Fruit fly (Drosophila melanogaster) whole organism, embryonic: ENCODE results near the gene Tpst.

Source experiments
- CG10462 ChIP-seq: fragments of 200-800 bp; sonication (Bioruptor generic); optimal IDR thresholded peaks from 2 replicates; lab custom pipeline; 2016; ENCODE audit warnings: missing biosample characterization, missing genetic modification characterization
- CG11085 ChIP-seq: fragments of 200-800 bp; sonication (Bioruptor generic); IDR thresholded peaks from 2 replicates; pipeline ENCODE4 v1.3.6; 2022; ENCODE audit warnings: missing biosample characterization, missing genetic modification characterization
- CG13123 ChIP-seq: fragments of 200-800 bp; sonication (Bioruptor generic); optimal IDR thresholded peaks from 2 replicates; lab custom pipeline; 2016; ENCODE audit warnings: missing biosample characterization, missing genetic modification characterization
- CG14050 ChIP-seq: fragments of 200-800 bp; sonication (Bioruptor generic); IDR thresholded peaks from 3 replicates; pipeline ENCODE4 v1.3.6; 2022; ENCODE audit warnings: missing biosample characterization, missing genetic modification characterization
- CG14965 ChIP-seq: fragments of 200-800 bp; sonication (Bioruptor generic); optimal IDR thresholded peaks from 2 replicates; lab custom pipeline; 2016; ENCODE audit warnings: missing biosample characterization, missing genetic modification characterization, borderline replicate concordance
- CG15011 ChIP-seq: fragments of 200-800 bp; sonication (Bioruptor generic); optimal IDR thresholded peaks from 3 replicates; lab custom pipeline; 2018; ENCODE audit warnings: missing biosample characterization, mild to moderate bottlenecking, missing genetic modification characterization
- CG1792 ChIP-seq: fragments of 200-800 bp; sonication (Bioruptor generic); optimal IDR thresholded peaks from 2 replicates; lab custom pipeline; 2016; ENCODE audit warnings: missing biosample characterization, missing genetic modification characterization
- CG2875 ChIP-seq: fragments of 200-800 bp; sonication (Bioruptor generic); optimal IDR thresholded peaks from 2 replicates; lab custom pipeline; 2017; ENCODE audit warnings: missing biosample characterization, mild to moderate bottlenecking, missing genetic modification characterization, missing genetic modification reagents
- CG31224 ChIP-seq: fragments of 200-800 bp; sonication (Bioruptor generic); IDR thresholded peaks from 2 replicates; pipeline ENCODE4 v1.3.6; 2022; ENCODE audit warnings: missing biosample characterization, missing genetic modification characterization
- CG4282 ChIP-seq: fragments of 200-800 bp; sonication (Bioruptor generic); optimal IDR thresholded peaks from 2 replicates; lab custom pipeline; 2016; ENCODE audit warnings: missing biosample characterization, missing genetic modification characterization
- CG4404 ChIP-seq: fragments of 200-800 bp; sonication (Bioruptor generic); IDR thresholded peaks from 2 replicates; pipeline ENCODE4 v1.3.6; 2022; ENCODE audit warnings: missing biosample characterization, missing genetic modification characterization
- CG4707 ChIP-seq: fragments of 200-800 bp; sonication (Bioruptor generic); optimal IDR thresholded peaks from 2 replicates; lab custom pipeline; 2018; ENCODE audit warnings: missing biosample characterization, mild to moderate bottlenecking, missing genetic modification characterization, moderate library complexity
- CG7963 ChIP-seq: fragments of 200-800 bp; sonication (Bioruptor generic); IDR thresholded peaks from 3 replicates; pipeline ENCODE4 v1.3.6; 2022; ENCODE audit warnings: missing biosample characterization, missing genetic modification characterization; ENCODE audit not compliant: partially characterized antibody
- CG9817 ChIP-seq: fragments of 200-800 bp; sonication (Bioruptor generic); optimal IDR thresholded peaks from 2 replicates; lab custom pipeline; 2018; ENCODE audit warnings: missing biosample characterization, mild to moderate bottlenecking, missing genetic modification characterization, moderate library complexity
- CrebB ChIP-seq: fragments of 200-800 bp; sonication (Bioruptor generic); optimal IDR thresholded peaks from 3 replicates; lab custom pipeline; 2018; ENCODE audit warnings: missing biosample characterization, mild to moderate bottlenecking, missing genetic modification characterization
- D ChIP-seq, 2 experiments: fragments of 200-800 bp in 1 of 2; fragments of >200 bp in 1 of 2; sonication (Bioruptor generic) in 1 of 2; optimal IDR thresholded peaks; 2 replicates in 1 of 2; 3 replicates in 1 of 2; lab custom pipeline; 2017; ENCODE audit warnings: mild to moderate bottlenecking in 1 of 2, missing biosample characterization in 1 of 2, missing genetic modification characterization in 1 of 2, missing genetic modification reagents in 1 of 2
- Deaf1 ChIP-seq: fragments of 200-800 bp; optimal IDR thresholded peaks from 3 replicates; lab custom pipeline; 2019; ENCODE audit warnings: missing biosample characterization, mild to moderate bottlenecking, missing genetic modification characterization, moderate library complexity
- Fer3 ChIP-seq: fragments of 200-800 bp; sonication (Bioruptor generic); optimal IDR thresholded peaks from 2 replicates; lab custom pipeline; 2018; ENCODE audit warnings: missing biosample characterization, mild to moderate bottlenecking, missing genetic modification characterization, moderate library complexity
- HmgD ChIP-seq: fragments of 200-800 bp; sonication (Bioruptor generic); optimal IDR thresholded peaks from 3 replicates; lab custom pipeline; 2016; ENCODE audit warnings: missing biosample characterization, missing genetic modification characterization
- Hmr ChIP-seq: fragments of 200-800 bp; sonication (Bioruptor generic); optimal IDR thresholded peaks from 3 replicates; lab custom pipeline; 2017; ENCODE audit warnings: mild to moderate bottlenecking, missing biosample characterization, missing genetic modification reagents, missing genetic modification characterization
- Hr3 ChIP-seq: fragments of 200-800 bp; sonication (Bioruptor generic); optimal IDR thresholded peaks from 3 replicates; lab custom pipeline; 2016; ENCODE audit warnings: missing biosample characterization, missing genetic modification characterization
- Hr39 ChIP-seq: fragments of >200 bp; optimal IDR thresholded peaks from 2 replicates; lab custom pipeline; 2017
- Hr51 ChIP-seq, 2 experiments: fragments of 200-800 bp; sonication (Bioruptor generic); optimal IDR thresholded peaks; 2 replicates in 1 of 2; 3 replicates in 1 of 2; lab custom pipeline; 2016 to 2018; ENCODE audit warnings: missing biosample characterization in 2 of 2, missing genetic modification characterization in 2 of 2, mild to moderate bottlenecking in 1 of 2, moderate library complexity in 1 of 2
- NC2α ChIP-seq: fragments of 200-800 bp; sonication (Bioruptor generic); optimal IDR thresholded peaks from 2 replicates; lab custom pipeline; 2016; ENCODE audit warnings: missing biosample characterization, missing genetic modification characterization
- Pdp1 ChIP-seq, 2 experiments: fragments of 200-800 bp; sonication (Bioruptor generic); optimal IDR thresholded peaks; 3 replicates each; lab custom pipeline; 2016; ENCODE audit warnings: missing biosample characterization in 2 of 2, missing genetic modification characterization in 2 of 2, mild to moderate bottlenecking in 1 of 2, moderate library complexity in 1 of 2
- Rfx ChIP-seq: fragments of 200-800 bp; sonication (Bioruptor generic); IDR thresholded peaks from 2 replicates; pipeline ENCODE4 v1.3.6; 2022; ENCODE audit warnings: missing biosample characterization, missing genetic modification characterization
- Side ChIP-seq: fragments of 200-800 bp; sonication (Bioruptor generic); optimal IDR thresholded peaks from 2 replicates; lab custom pipeline; 2016; ENCODE audit warnings: missing biosample characterization, missing genetic modification characterization
- Ssrp ChIP-seq: fragments of 200-800 bp; sonication (Bioruptor generic); optimal IDR thresholded peaks from 2 replicates; lab custom pipeline; 2018; ENCODE audit warnings: missing biosample characterization, mild to moderate bottlenecking, missing genetic modification characterization, moderate library complexity
- TFAM ChIP-seq: fragments of 200-800 bp; sonication (Bioruptor generic); optimal IDR thresholded peaks from 2 replicates; lab custom pipeline; 2017; ENCODE audit warnings: missing biosample characterization, missing genetic modification characterization, inconsistent platforms
- ab ChIP-seq: fragments of 200-800 bp; sonication (Bioruptor generic); optimal IDR thresholded peaks from 2 replicates; lab custom pipeline; 2016; ENCODE audit warnings: missing biosample characterization, missing genetic modification characterization
- bab2 ChIP-seq: fragments of 200-800 bp; sonication (Bioruptor generic); optimal IDR thresholded peaks from 2 replicates; lab custom pipeline; 2016; ENCODE audit warnings: missing biosample characterization, missing genetic modification characterization
- chn ChIP-seq: fragments of 200-800 bp; sonication (Bioruptor generic); optimal IDR thresholded peaks from 2 replicates; lab custom pipeline; 2016; ENCODE audit warnings: missing biosample characterization, missing genetic modification characterization
- crp ChIP-seq, 2 experiments: fragments of 200-800 bp; sonication (Bioruptor generic); optimal IDR thresholded peaks; 2 replicates in 1 of 2; 3 replicates in 1 of 2; lab custom pipeline; 2017; ENCODE audit warnings: missing biosample characterization in 2 of 2, missing genetic modification characterization in 2 of 2, mild to moderate bottlenecking in 1 of 2, moderate library complexity in 1 of 2
- dmrt99B ChIP-seq: fragments of 200-800 bp; sonication (Bioruptor generic); optimal IDR thresholded peaks from 2 replicates; lab custom pipeline; 2018; ENCODE audit warnings: missing biosample characterization, mild to moderate bottlenecking, missing genetic modification characterization, moderate library complexity
- ems ChIP-seq: fragments of 200-800 bp; sonication (Bioruptor generic); optimal IDR thresholded peaks from 3 replicates; lab custom pipeline; 2016; ENCODE audit warnings: missing biosample characterization, missing genetic modification characterization
- en ChIP-seq: fragments of 200-800 bp; sonication (Bioruptor generic); optimal IDR thresholded peaks from 2 replicates; lab custom pipeline; 2016; ENCODE audit warnings: missing biosample characterization, missing genetic modification characterization
- fru ChIP-seq: fragments of >200 bp; optimal IDR thresholded peaks from 2 replicates; lab custom pipeline; 2017
- gem ChIP-seq: fragments of 200-800 bp; sonication (Bioruptor generic); optimal IDR thresholded peaks from 2 replicates; lab custom pipeline; 2019; ENCODE audit warnings: missing biosample characterization, mild to moderate bottlenecking, missing genetic modification characterization, moderate library complexity
- gro ChIP-seq: fragments of 200-800 bp; sonication (Bioruptor generic); optimal IDR thresholded peaks from 2 replicates; lab custom pipeline; 2016; ENCODE audit warnings: missing biosample characterization, missing genetic modification characterization
- hb ChIP-seq: fragments of 200-800 bp; sonication (Bioruptor generic); IDR thresholded peaks from 3 replicates; pipeline ENCODE4 v1.3.6; 2022; ENCODE audit warnings: missing biosample characterization, missing genetic modification characterization; ENCODE audit not compliant: partially characterized antibody
- jing ChIP-seq: fragments of 200-800 bp; sonication (Bioruptor generic); optimal IDR thresholded peaks from 2 replicates; lab custom pipeline; 2018; ENCODE audit warnings: missing biosample characterization, mild to moderate bottlenecking, missing genetic modification characterization
- lilli ChIP-seq: fragments of 200-800 bp; sonication (Bioruptor generic); optimal IDR thresholded peaks from 3 replicates; lab custom pipeline; 2016; ENCODE audit warnings: missing biosample characterization, missing genetic modification characterization
- maf-S ChIP-seq: fragments of 200-800 bp; sonication (Bioruptor generic); optimal IDR thresholded peaks from 2 replicates; lab custom pipeline; 2016; ENCODE audit warnings: missing biosample characterization, missing genetic modification characterization
- odd ChIP-seq: fragments of 200-800 bp; sonication (Bioruptor generic); optimal IDR thresholded peaks from 2 replicates; lab custom pipeline; 2017; ENCODE audit warnings: missing biosample characterization, mild to moderate bottlenecking, missing genetic modification characterization
- org-1 ChIP-seq: fragments of 200-800 bp; sonication (Bioruptor generic); optimal IDR thresholded peaks from 2 replicates; lab custom pipeline; 2017; ENCODE audit warnings: missing biosample characterization, missing genetic modification characterization
- pnt ChIP-seq: fragments of 200-800 bp; sonication (Bioruptor generic); optimal IDR thresholded peaks from 3 replicates; lab custom pipeline; 2016; ENCODE audit warnings: missing biosample characterization, missing genetic modification characterization
- rib ChIP-seq: fragments of 200-800 bp; sonication (Bioruptor generic); IDR thresholded peaks from 2 replicates; pipeline ENCODE4 v1.3.6; 2022; ENCODE audit warnings: missing biosample characterization, missing genetic modification characterization
- sc ChIP-seq, 3 experiments: fragments of >200 bp in 2 of 3; fragments of 200-800 bp in 1 of 3; sonication (Bioruptor generic) in 1 of 3; optimal IDR thresholded peaks; 2 replicates in 2 of 3; 3 replicates in 1 of 3; lab custom pipeline; 2017; ENCODE audit warnings: mild to moderate bottlenecking in 1 of 3, missing biosample characterization in 1 of 3, missing genetic modification characterization in 1 of 3, missing genetic modification reagents in 1 of 3
- sens-2 ChIP-seq: fragments of 200-800 bp; sonication (Bioruptor generic); IDR thresholded peaks from 2 replicates; pipeline ENCODE4 v1.3.6; 2022; ENCODE audit warnings: missing biosample characterization, missing genetic modification characterization
- sob ChIP-seq: fragments of 200-800 bp; sonication (Bioruptor generic); IDR thresholded peaks from 2 replicates; pipeline ENCODE4 v1.3.6; 2022; ENCODE audit warnings: missing biosample characterization, missing genetic modification characterization
- tin ChIP-seq: fragments of 200-800 bp; sonication (Bioruptor generic); optimal IDR thresholded peaks from 3 replicates; lab custom pipeline; 2016; ENCODE audit warnings: missing biosample characterization, missing genetic modification characterization

Tpst gene

DNA sequence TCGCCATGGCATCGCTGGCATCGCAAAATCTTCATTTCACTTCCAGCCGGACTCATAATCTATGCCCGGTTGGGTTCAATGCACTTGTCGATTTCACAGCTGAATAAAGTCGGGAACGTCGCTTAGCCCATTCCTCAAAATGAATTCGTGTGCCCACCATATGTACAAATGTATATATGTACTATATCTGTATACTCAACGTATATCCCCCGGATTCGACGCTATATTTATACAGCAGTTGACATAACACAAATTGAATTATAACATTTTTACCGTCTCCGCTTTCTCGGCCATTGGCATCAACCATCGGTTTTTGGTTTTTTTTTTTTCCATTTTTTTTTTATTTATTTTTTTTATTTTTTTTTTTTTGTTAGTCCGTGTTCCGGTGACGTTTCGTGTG is 6.6 kb downstream of the Tpst start (continued):
- TF ChIP-seq crp (GFP tag; optimal IDR thresholded peaks at IDR 0.05; lab: Kevin White, UChicago) (no peak), CG10462 (GFP tag; lab: Kevin White, UChicago) (no peak), CG14050 (GFP tag; lab: Robert Waterston, UW) (no peak), CG31224 (GFP tag; lab: Robert Waterston, UW) (no peak), Fer3 (tag; lab: Kevin White, UChicago) (peak; percentile 29), CG14965 (GFP tag; lab: Kevin White, UChicago) (no peak), jing (no peak), ab (GFP tag; lab: Kevin White, UChicago) (no peak), Side (GFP tag; lab: Kevin White, UChicago) (no peak), lilli (GFP tag; lab: Kevin White, UChicago) (no peak), Hr51 (GFP tag; optimal IDR thresholded peaks at IDR 0.05; lab: Kevin White, UChicago) (no peak), Deaf1 (tag; lab: Kevin White, UChicago) (no peak), Hmr (peak; percentile 52), gro (GFP tag; lab: Kevin White, UChicago) (no peak), CrebB (tag; lab: Kevin White, UChicago) (no peak), ems (GFP tag; lab: Kevin White, UChicago) (no peak), NC2α (GFP tag; lab: Kevin White, UChicago) (no peak), CG4707 (GFP tag; lab: Kevin White, UChicago) (peak; percentile 21), pnt (GFP tag; lab: Kevin White, UChicago) (no peak), CG1792 (no peak), CG2875 (no peak), chn (GFP tag; lab: Kevin White, UChicago) (no peak), tin (GFP tag; lab: Kevin White, UChicago) (no peak), fru (lab: Kevin White, UChicago) (no peak), TFAM (no peak), CG13123 (GFP tag; lab: Kevin White, UChicago) (no peak), D (optimal IDR thresholded peaks at IDR 0.05; lab: Kevin White, UChicago) (no peak), D (GFP tag; optimal IDR thresholded peaks at IDR 0.05; lab: Kevin White, UChicago) (no peak), org-1 (GFP tag; lab: Kevin White, UChicago) (no peak), maf-S (no peak), CG11085 (no peak), CG15011 (no peak), CG9817 (no peak), rib (GFP tag; lab: Robert Waterston, UW) (no peak), odd (peak; percentile 7), dmrt99B (tag; lab: Kevin White, UChicago) (no peak), CG4404 (GFP tag; lab: Robert Waterston, UW) (no peak), HmgD (GFP tag; lab: Kevin White, UChicago) (no peak), sens-2 (GFP tag; lab: Robert Waterston, UW) (no peak), Ssrp (tag; lab: Kevin White, UChicago) (no peak), CG7963 (GFP tag; lab: Robert Waterston, UW) (no peak), sob (GFP tag; lab: Robert Waterston, UW) (0 out of 2 replicates have a peak, but pooled peaks have one; percentile 25), en (GFP tag; lab: Kevin White, UChicago) (no peak), Rfx (GFP tag; lab: Robert Waterston, UW) (no peak; the same call in 1 of the 2 replicates), sc (optimal IDR thresholded peaks at IDR 0.05; lab: Kevin White, UChicago) (no peak), sc (GFP tag; optimal IDR thresholded peaks at IDR 0.05; lab: Kevin White, UChicago) (no peak), bab2 (GFP tag; lab: Kevin White, UChicago) (no peak), Hr3 (GFP tag; lab: Kevin White, UChicago) (no peak), CG4282 (no peak), Pdp1 (GFP tag; optimal IDR thresholded peaks at IDR 0.05; lab: Kevin White, UChicago) (peak in 1 of 2 experiments; percentile 37), Hr39 (lab: Kevin White, UChicago) (no peak), gem (tag; lab: Kevin White, UChicago) (peak; percentile 18), hb (no peak)
